Worm (Caenorhabditis elegans) whole organism, L4 larva: ENCODE data around the gene col-138.

Source experiments
- ceh-28 ChIP-seq: fragments of 150-350 bp; optimal IDR thresholded peaks from 2 replicates; lab custom pipeline; 2014; ENCODE audit warnings: missing biosample characterization, missing genetic modification reagents, missing genetic modification characterization
- dve-1 ChIP-seq: sonication (generic microtip); optimal IDR thresholded peaks from 2 replicates; lab custom pipeline; 2017; ENCODE audit warnings: antibody characterized with exemption, mild to moderate bottlenecking, missing genetic modification characterization, missing compliant biosample characterization; ENCODE audit not compliant: insufficient read depth
- egl-27 ChIP-seq: sonication (generic microtip); optimal IDR thresholded peaks from 3 replicates; lab custom pipeline; 2017; ENCODE audit warnings: missing biosample characterization, missing genetic modification reagents, missing genetic modification characterization
- lir-3 ChIP-seq: sonication (generic microtip); optimal IDR thresholded peaks from 2 replicates; lab custom pipeline; 2016; ENCODE audit warnings: mild to moderate bottlenecking, missing genetic modification characterization, missing compliant biosample characterization
- nhr-11 ChIP-seq: fragments of 150-350 bp; optimal IDR thresholded peaks from 2 replicates; lab custom pipeline; 2014; ENCODE audit warnings: missing biosample characterization, missing genetic modification characterization
- nhr-76 ChIP-seq: fragments of 150-350 bp; optimal IDR thresholded peaks from 2 replicates; lab custom pipeline; 2014; ENCODE audit warnings: missing biosample characterization, missing genetic modification characterization
- snpc-4 ChIP-seq: fragments of 150-350 bp; optimal IDR thresholded peaks from 2 replicates; lab custom pipeline; 2014; ENCODE audit warnings: missing biosample characterization, missing genetic modification characterization
- ztf-11 ChIP-seq: fragments of 150-350 bp; optimal IDR thresholded peaks from 2 replicates; lab custom pipeline; 2014; ENCODE audit warnings: missing biosample characterization, missing genetic modification characterization

- TF ChIP-seq ztf-11 (tag; lab: Kevin White, UChicago), result no peak
- TF ChIP-seq dve-1 (tag; lab: Kevin White, UChicago), result no peak
- TF ChIP-seq nhr-76 (tag; lab: Kevin White, UChicago), result no peak
- no peak for TF ChIP-seq ceh-28 (tag; lab: Kevin White, UChicago)
- TF ChIP-seq nhr-11 (tag; lab: Kevin White, UChicago), result no peak
- no peak for TF ChIP-seq lir-3 (tag; lab: Kevin White, UChicago)
- TF ChIP-seq egl-27 (tag; lab: Kevin White, UChicago), result no peak
- TF ChIP-seq snpc-4, result no peak
Observed at ce11 chrIV:17206745-17207144, 23.2 kb upstream of the col-138 start, which contains the start of gene cnnm-1.
